Fruit fly (Drosophila melanogaster) whole organism, pupa: Measurements from ENCODE around the gene Hou.

Experiments used
- CG10348 ChIP-seq: fragments of 200-800 bp; sonication (Bioruptor generic); IDR thresholded peaks from 2 replicates; pipeline ENCODE4 v1.3.6; 2022; ENCODE audit warnings: missing biosample characterization, missing genetic modification characterization
- CG12605 ChIP-seq: fragments of 200-800 bp; sonication (Bioruptor generic); IDR thresholded peaks from 2 replicates; pipeline ENCODE4 v1.3.6; 2022; ENCODE audit warnings: missing biosample characterization, missing genetic modification characterization
- CG13204 ChIP-seq: fragments of 200-800 bp; sonication (Bioruptor generic); optimal IDR thresholded peaks from 2 replicates; lab custom pipeline; 2018; ENCODE audit warnings: missing biosample characterization, mild to moderate bottlenecking, missing genetic modification characterization, moderate library complexity
- CG32121 ChIP-seq: fragments of 200-800 bp; sonication (Bioruptor generic); IDR thresholded peaks from 2 replicates; pipeline ENCODE4 v1.3.6; 2022; ENCODE audit warnings: missing biosample characterization, missing genetic modification characterization
- CG4496 ChIP-seq: fragments of 200-800 bp; sonication (Bioruptor generic); IDR thresholded peaks from 3 replicates; pipeline ENCODE4 v1.3.6; 2022; ENCODE audit warnings: missing biosample characterization, missing genetic modification characterization
- CG8159 ChIP-seq: fragments of 200-800 bp; sonication (Bioruptor generic); optimal IDR thresholded peaks from 3 replicates; lab custom pipeline; 2018; ENCODE audit warnings: missing biosample characterization, mild to moderate bottlenecking, missing genetic modification characterization, moderate library complexity
- EcR ChIP-seq: fragments of 200-800 bp; sonication (Bioruptor generic); optimal IDR thresholded peaks from 3 replicates; lab custom pipeline; 2019; ENCODE audit warnings: missing biosample characterization, missing genetic modification characterization, mild to moderate bottlenecking, moderate library complexity, missing genetic modification reagents
- Ets98B ChIP-seq: fragments of 200-800 bp; sonication (Bioruptor generic); IDR thresholded peaks from 2 replicates; pipeline ENCODE4 v1.3.6; 2022; ENCODE audit warnings: missing biosample characterization, missing genetic modification characterization
- Pif1B ChIP-seq: fragments of 200-800 bp; sonication (Bioruptor generic); optimal IDR thresholded peaks from 3 replicates; lab custom pipeline; 2016; ENCODE audit warnings: missing biosample characterization, missing genetic modification characterization
- Snoo ChIP-seq: fragments of 200-800 bp; sonication (Bioruptor generic); optimal IDR thresholded peaks from 3 replicates; lab custom pipeline; 2017; ENCODE audit warnings: missing biosample characterization, mild to moderate bottlenecking, missing genetic modification characterization, inconsistent platforms
- fd96Ca ChIP-seq: fragments of 200-800 bp; sonication (Bioruptor generic); IDR thresholded peaks from 3 replicates; pipeline ENCODE4 v1.3.6; 2022; ENCODE audit warnings: missing biosample characterization, missing genetic modification characterization
- rn ChIP-seq: fragments of 200-800 bp; sonication (Bioruptor generic); IDR thresholded peaks from 2 replicates; pipeline ENCODE4 v1.3.6; 2022; ENCODE audit warnings: missing biosample characterization, missing genetic modification characterization

DNA sequence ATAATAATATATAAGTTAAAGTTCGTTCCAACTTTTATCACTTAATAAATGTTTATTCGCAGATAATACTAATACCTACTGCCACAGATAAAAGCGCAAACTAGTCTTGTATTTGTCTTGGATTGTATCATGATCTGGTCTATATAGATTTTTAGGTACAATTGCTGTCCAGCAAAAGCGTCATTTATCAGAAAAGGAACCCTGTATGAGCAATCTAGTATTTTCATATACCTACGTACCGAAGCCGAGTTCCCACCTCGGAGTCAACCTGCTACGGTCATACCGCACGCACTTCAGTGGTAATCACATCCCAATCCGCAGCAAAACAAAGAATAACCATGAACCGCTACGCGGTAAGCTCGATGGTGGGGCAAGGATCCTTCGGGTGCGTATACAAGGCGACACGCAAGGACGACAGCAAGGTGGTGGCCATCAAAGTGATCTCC, 7.3 kb upstream of the Hou start, which contains the start of gene fu:
- TF ChIP-seq CG13204 (GFP tag; lab: Kevin White, UChicago) (no peak), CG12605 (0 out of 2 replicates have a peak, but pooled peaks have one; percentile 10), EcR (peak; percentile 4), rn (GFP tag; lab: Robert Waterston, UW) (no peak), Pif1B (GFP tag; lab: Kevin White, UChicago) (no peak), CG8159 (tag; lab: Kevin White, UChicago) (peak; percentile 22), Snoo (tag; lab: Kevin White, UChicago) (no peak), fd96Ca (GFP tag; lab: Robert Waterston, UW) (no peak), CG4496 (peak; percentile 28; the same call in 1 of the 3 replicates), CG32121 (GFP tag; lab: Robert Waterston, UW) (no peak), Ets98B (no peak), CG10348 (GFP tag; lab: Robert Waterston, UW) (no peak)
